Fruit fly (Drosophila melanogaster): ENCODE data around the gene ppk14.
A peak's percentile ranks its signal among the peaks of the same experiment; 100 is the strongest.

The ppk14 gene

DNA sequence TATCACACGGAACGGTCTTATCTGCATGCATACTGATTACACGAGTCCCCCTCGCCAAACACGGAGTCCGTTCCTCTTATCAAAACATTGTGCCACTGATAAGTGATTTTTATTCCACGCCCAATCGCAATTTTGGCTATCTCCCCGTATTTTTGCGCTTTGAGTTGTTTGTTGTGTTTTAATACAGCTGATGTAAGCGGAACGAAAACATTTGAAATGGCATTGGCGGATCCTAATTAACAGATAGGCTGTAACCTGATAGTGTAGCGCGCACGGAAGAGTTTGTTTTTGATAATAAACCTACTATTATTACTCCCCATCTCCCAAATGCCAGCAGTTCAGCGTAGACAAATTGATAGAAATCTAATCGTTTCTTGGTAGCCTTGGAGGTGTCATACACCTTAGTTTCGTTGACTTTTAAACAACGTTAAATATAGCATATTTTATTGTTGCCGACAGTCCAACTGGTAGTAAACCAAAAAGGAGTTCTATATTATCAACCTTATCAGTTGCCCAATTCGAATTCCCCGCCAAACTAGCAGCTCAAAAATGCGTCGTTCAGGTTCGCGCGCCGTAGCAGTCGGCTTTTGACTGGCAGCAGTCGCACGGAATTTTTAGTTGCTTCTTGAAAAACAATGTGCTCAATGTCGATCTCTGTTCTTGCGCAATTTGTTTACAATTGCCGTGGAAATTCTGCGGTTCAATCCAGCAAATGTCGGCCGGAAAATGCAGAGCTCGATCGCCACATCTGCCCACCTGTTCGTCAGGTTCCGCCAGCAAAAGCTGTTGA is 11.5 kb upstream of the ppk14 start (continued):
- TF ChIP-seq Opbp (GFP tag; IDR thresholded peaks at IDR 0.05; ENCODE audit: partially characterized antibody) (peak; percentile 65; the same call in 2 of the 3 replicates), D19B (GFP tag; optimal IDR thresholded peaks at IDR 0.05) (peak; percentile 15), CoRest (tag; optimal IDR thresholded peaks at IDR 0.05) (peak; percentile 34), CG14710 (tag; optimal IDR thresholded peaks at IDR 0.05) (peak; percentile 21), nmo (GFP tag; optimal IDR thresholded peaks at IDR 0.05) (peak; percentile 59), ham (GFP tag; IDR thresholded peaks at IDR 0.05) (no peak), trh (GFP tag; optimal IDR thresholded peaks at IDR 0.05) (no peak), jigr1 (GFP tag; IDR thresholded peaks at IDR 0.05) (no peak), sug (tag; optimal IDR thresholded peaks at IDR 0.05) (peak; percentile 92), CG31388 (GFP tag; optimal IDR thresholded peaks at IDR 0.05) (no peak), tll (GFP tag; optimal IDR thresholded peaks at IDR 0.05) (no peak), dysf (GFP tag; IDR thresholded peaks at IDR 0.05) (no peak), CG12236 (GFP tag; optimal IDR thresholded peaks at IDR 0.05) (no peak), CG8290 (GFP tag; optimal IDR thresholded peaks at IDR 0.05) (no peak), CG8290 (tag; optimal IDR thresholded peaks at IDR 0.05) (peak in 1 of 2 experiments; percentile 56), lmd (GFP tag; IDR thresholded peaks at IDR 0.05) (no peak), CG12071 (GFP tag; optimal IDR thresholded peaks at IDR 0.05) (no peak), CG11504 (tag; optimal IDR thresholded peaks at IDR 0.05) (no peak), CG8924 (tag; optimal IDR thresholded peaks at IDR 0.05) (no peak), Nf-YC (tag; optimal IDR thresholded peaks at IDR 0.05) (peak; percentile 26), NFAT (GFP tag; IDR thresholded peaks at IDR 0.05) (peak; percentile 87), CG13296 (GFP tag; optimal IDR thresholded peaks at IDR 0.05) (peak; percentile 21), zfh2 (GFP tag; optimal IDR thresholded peaks at IDR 0.05) (no peak), CG17912 (GFP tag; optimal IDR thresholded peaks at IDR 0.05) (peak; percentile 65), dmrt11E (tag; optimal IDR thresholded peaks at IDR 0.05) (no peak), CG33557 (GFP tag; optimal IDR thresholded peaks at IDR 0.05) (no peak), CG4282 (GFP tag; optimal IDR thresholded peaks at IDR 0.05) (no peak), HLH54F (GFP tag; optimal IDR thresholded peaks at IDR 0.05) (no peak), CG1647 (GFP tag; optimal IDR thresholded peaks at IDR 0.05) (peak; percentile 3), GATAe (GFP tag; conservative IDR thresholded peaks at IDR 0.05) (peak; percentile 79), CG7987 (GFP tag; optimal IDR thresholded peaks at IDR 0.05) (no peak), Dref (GFP tag; IDR thresholded peaks at IDR 0.05) (peak; percentile 44), eyg (GFP tag; optimal IDR thresholded peaks at IDR 0.05) (no peak), CG16863 (GFP tag; optimal IDR thresholded peaks at IDR 0.05) (no peak), Oaz (GFP tag; IDR thresholded peaks at IDR 0.05) (no peak), Xrp1 (GFP tag; IDR thresholded peaks at IDR 0.05) (no peak), CG3281 (GFP tag; optimal IDR thresholded peaks at IDR 0.05) (no peak), CG34376 (GFP tag; optimal IDR thresholded peaks at IDR 0.05) (peak; percentile 98), Doc2 (GFP tag; IDR thresholded peaks at IDR 0.05) (no peak), HmgD (GFP tag; optimal IDR thresholded peaks at IDR 0.05) (peak; percentile 39), CG9727 (GFP tag; optimal IDR thresholded peaks at IDR 0.05) (peak; percentile 10), CG14860 (GFP tag; IDR thresholded peaks at IDR 0.05; ENCODE audit: partially characterized antibody) (no peak), ro (GFP tag; IDR thresholded peaks at IDR 0.05) (no peak), ftz-f1 (GFP tag; optimal IDR thresholded peaks at IDR 0.05) (peak; percentile 85), CG31365 (tag; optimal IDR thresholded peaks at IDR 0.05) (no peak), Nf-YA (GFP tag; IDR thresholded peaks at IDR 0.05) (no peak), CG17361 (GFP tag; IDR thresholded peaks at IDR 0.05) (no peak), dimm (GFP tag; IDR thresholded peaks at IDR 0.05) (no peak), CG7928 (GFP tag; optimal IDR thresholded peaks at IDR 0.05) (peak; percentile 22), Oli (tag; optimal IDR thresholded peaks at IDR 0.05) (no peak)
